Worm (Caenorhabditis elegans): Measurements from ENCODE around the gene C11G10.1.

The C11G10.1 gene

DNA sequence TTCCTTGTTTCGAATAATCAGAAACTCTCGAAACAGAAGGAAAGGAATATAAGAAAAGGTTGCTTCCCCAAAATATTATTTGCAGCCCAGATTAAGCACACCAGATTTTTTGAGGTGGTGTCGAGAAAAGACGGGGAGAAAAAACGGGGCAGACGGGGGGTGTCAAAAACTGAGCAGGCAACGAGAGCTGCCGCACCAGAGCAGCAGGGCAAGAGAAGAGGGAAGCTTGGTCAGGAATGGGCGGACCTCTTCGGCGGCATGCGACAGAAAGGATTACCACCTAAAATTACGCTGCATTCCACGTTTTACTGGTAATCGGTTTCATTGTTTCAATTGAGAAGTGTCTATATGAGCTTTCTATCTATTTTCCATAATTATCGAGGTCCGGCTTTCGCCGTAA, 26.5 kb downstream of the C11G10.1 start:
- TF ChIP-seq W03F9.2 (tag; optimal IDR thresholded peaks at IDR 0.05) (no peak), dao-5 (tag; optimal IDR thresholded peaks at IDR 0.05) (no peak), him-1 (tag; optimal IDR thresholded peaks at IDR 0.05) (no peak)

- TF ChIP-seq dao-5 (tag; optimal IDR thresholded peaks at IDR 0.05), result no peak
- TF ChIP-seq W03F9.2 (tag; optimal IDR thresholded peaks at IDR 0.05), result no peak
- no peak for TF ChIP-seq him-1 (tag; optimal IDR thresholded peaks at IDR 0.05)
These were observed 30.4 kb downstream of the C11G10.1 start for ce11 chrX:15128184-15128583.

DNA sequence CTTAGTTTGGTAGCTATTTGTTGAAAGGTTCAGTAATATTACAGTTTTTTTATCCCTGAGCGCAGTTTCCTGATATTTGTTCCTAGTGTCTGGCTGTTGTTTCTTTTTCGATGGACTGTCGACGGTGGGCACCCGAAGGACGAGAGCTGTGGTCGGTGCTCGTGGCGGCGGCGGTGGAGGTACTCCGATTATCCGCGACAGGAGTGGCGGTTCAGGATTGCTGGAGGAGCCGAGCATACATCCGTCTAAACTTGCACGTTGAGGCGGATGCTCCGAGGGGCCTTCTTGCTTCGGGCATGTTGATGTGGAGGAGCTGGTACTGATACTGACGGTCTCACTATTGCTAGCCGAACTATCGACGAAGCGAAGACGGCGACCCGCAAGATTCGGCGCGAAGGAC, 31.2 kb downstream of the C11G10.1 start:
- TF ChIP-seq him-1 (tag; optimal IDR thresholded peaks at IDR 0.05) (no peak), dao-5 (tag; optimal IDR thresholded peaks at IDR 0.05) (no peak), W03F9.2 (tag; optimal IDR thresholded peaks at IDR 0.05) (no peak)

DNA sequence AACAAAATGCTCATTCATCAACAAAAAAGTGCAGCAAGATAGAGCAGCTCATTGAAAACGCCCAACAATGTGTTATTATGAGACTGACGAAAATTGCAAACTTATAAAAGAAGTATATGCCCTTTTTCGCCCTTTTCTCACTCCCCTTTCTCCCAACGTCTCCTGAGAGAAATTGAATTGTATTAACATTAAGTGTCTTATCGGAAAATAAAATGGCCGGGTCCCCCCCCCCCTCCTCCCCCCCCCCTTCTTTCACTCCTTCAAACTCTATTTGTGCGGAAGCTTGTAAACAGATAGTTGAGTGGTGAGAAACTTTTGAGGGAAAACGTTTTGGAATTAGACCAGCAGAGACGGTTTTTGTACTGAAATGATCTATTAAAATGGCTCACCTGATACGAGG, 31.8 kb downstream of the C11G10.1 start:
- no peak for TF ChIP-seq dao-5 (tag; optimal IDR thresholded peaks at IDR 0.05)
- TF ChIP-seq him-1 (tag; optimal IDR thresholded peaks at IDR 0.05), result no peak
- TF ChIP-seq W03F9.2 (tag; optimal IDR thresholded peaks at IDR 0.05), result no peak

ce11 chrX:15125138-15125537, 33.4 kb downstream of the C11G10.1 start:
- no peak for TF ChIP-seq him-1 (tag; optimal IDR thresholded peaks at IDR 0.05)
- TF ChIP-seq dao-5 (tag; optimal IDR thresholded peaks at IDR 0.05), result no peak
- no peak for TF ChIP-seq W03F9.2 (tag; optimal IDR thresholded peaks at IDR 0.05)

ce11 chrX:15120545-15120944, 38.0 kb downstream of the C11G10.1 start:
- TF ChIP-seq him-1 (tag; optimal IDR thresholded peaks at IDR 0.05), result no peak
- TF ChIP-seq dao-5 (tag; optimal IDR thresholded peaks at IDR 0.05), result no peak
- TF ChIP-seq W03F9.2 (tag; optimal IDR thresholded peaks at IDR 0.05), result no peak

DNA sequence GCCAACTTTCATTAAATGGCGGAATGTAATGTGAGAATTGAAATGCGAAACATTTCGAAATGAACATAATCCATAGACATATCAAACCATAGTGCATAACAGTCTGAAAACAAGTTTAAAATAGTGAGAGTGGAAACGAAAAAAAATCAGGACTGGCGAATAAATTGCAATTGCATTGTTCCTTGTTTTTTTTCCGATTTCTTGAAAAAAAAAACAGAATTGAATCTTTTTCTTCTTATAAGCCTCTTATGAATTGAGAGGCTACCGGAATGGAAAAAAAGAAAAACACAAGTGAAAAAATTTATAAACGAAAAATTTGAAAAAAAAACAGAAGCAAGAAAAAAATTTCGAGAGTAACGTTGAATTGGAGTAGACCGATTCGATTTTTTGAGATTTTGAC, 42.0 kb downstream of the C11G10.1 start, which contains the start of gene R07D5.2:
Gene R07D5.2, minus strand, starts transcription at position 101 of the 400 bp plus-strand sequence.
- TF ChIP-seq W03F9.2 (tag; optimal IDR thresholded peaks at IDR 0.05) (no peak), dao-5 (tag; optimal IDR thresholded peaks at IDR 0.05) (no peak), him-1 (tag; optimal IDR thresholded peaks at IDR 0.05) (no peak)

ce11 chrX:15115748-15116147, 42.8 kb downstream of the C11G10.1 start:
- TF ChIP-seq dao-5 (tag; optimal IDR thresholded peaks at IDR 0.05) (no peak), W03F9.2 (tag; optimal IDR thresholded peaks at IDR 0.05) (no peak), him-1 (tag; optimal IDR thresholded peaks at IDR 0.05) (no peak)

DNA sequence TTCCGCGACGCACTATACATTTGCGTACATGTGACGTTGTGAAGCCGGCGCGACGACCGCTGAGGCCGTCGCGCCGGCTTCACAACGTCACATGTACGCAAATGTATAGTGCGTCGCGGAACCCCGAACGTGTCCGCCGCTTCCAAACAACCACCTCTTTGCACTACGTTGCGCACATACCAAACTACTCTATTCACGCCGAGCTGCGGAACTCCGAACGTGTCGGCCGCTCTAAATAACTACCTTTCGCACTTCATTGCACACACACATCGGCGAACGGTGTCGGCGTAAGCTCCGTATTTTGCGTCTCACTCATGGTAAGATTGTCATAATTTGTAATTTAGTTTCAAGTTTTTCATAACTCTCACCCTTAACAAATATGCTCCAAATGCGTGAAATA, 46.4 kb downstream of the C11G10.1 start:
- TF ChIP-seq him-1 (tag; optimal IDR thresholded peaks at IDR 0.05) (no peak), dao-5 (tag; optimal IDR thresholded peaks at IDR 0.05) (no peak), W03F9.2 (tag; optimal IDR thresholded peaks at IDR 0.05) (no peak)

DNA sequence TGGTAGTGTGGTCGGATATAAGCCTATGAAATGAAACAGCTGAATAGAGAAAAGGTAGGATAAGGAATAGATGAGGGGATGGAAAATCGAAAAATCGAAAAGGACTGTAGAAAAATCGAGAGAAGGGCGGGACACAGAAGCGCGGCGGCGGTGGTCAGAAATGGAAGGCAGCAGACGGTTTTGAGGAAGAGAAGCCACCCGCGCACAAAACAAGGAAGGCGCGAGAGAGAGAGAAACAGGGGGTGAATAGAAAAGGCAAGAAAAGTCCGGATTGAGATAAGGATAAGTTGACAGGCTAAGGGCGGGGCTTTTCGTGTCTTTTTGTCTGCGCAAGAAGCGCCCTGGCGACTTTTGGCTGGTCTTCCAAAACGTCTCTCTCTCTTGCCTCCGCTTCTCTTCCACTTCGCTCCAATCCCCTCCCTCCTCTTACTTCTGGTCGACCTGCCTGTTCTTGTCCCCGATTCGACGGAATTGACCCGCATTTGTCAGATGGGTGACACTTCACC, 50.7 kb downstream of the C11G10.1 start, which contains the start of gene mlt-9:
Gene mlt-9, minus strand, starts transcription at position 51 of the 506 bp plus-strand sequence.
- TF ChIP-seq dao-5 (tag; optimal IDR thresholded peaks at IDR 0.05) (no peak), W03F9.2 (tag; optimal IDR thresholded peaks at IDR 0.05) (no peak), him-1 (tag; optimal IDR thresholded peaks at IDR 0.05) (no peak)
